Worm (Caenorhabditis elegans): Measurements from ENCODE around the gene srh-248.

srh-248 gene

DNA sequence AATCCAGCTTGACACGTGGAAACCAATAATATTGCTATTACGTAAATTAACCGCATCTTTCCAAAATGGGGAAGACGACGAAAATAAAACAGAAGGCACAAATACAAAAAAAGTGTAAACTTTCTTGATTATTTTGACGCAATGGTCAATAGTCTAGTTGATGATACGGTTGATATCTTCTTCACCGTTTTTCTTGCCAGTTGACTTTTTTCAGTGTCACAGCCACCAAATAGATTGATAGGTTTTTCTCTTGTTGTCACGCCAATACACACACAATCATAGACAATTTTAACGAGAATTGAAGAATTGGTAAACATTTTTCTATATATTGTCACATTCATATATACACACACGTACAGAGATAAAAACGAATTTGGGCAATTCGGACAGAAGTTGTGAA, 45.7 kb downstream of the srh-248 start, which contains the start of gene zmp-3:
Gene zmp-3, minus strand, starts transcription at position 101 of the 400 bp plus-strand sequence.
- TF ChIP-seq sdc-2 (tag; optimal IDR thresholded peaks at IDR 0.05) (no peak), pax-1 (tag; optimal IDR thresholded peaks at IDR 0.05) (no peak), K09A11.1 (tag; optimal IDR thresholded peaks at IDR 0.05; ENCODE audit: insufficient read depth) (no peak), unc-3 (GFP tag; conservative IDR thresholded peaks at IDR 0.05) (no peak), unc-3 (tag; optimal IDR thresholded peaks at IDR 0.05) (no peak), ets-4 (tag; optimal IDR thresholded peaks at IDR 0.05) (no peak), tbx-7 (tag; optimal IDR thresholded peaks at IDR 0.05) (no peak), fkh-10 (GFP tag; optimal IDR thresholded peaks at IDR 0.05) (no peak), sox-2 (GFP tag; IDR thresholded peaks at IDR 0.05) (no peak), pqm-1 (tag; optimal IDR thresholded peaks at IDR 0.05) (no peak), hlh-13 (GFP tag; optimal IDR thresholded peaks at IDR 0.05) (no peak), ceh-45 (GFP tag; IDR thresholded peaks at IDR 0.05) (no peak), nfya-1 (tag; optimal IDR thresholded peaks at IDR 0.05) (no peak), fkh-6 (tag; optimal IDR thresholded peaks at IDR 0.05) (no peak)

All from whole organism, late embryonic.